Fruit fly (Drosophila melanogaster): ENCODE measurements around the gene CG46270.

Gene CG46270

dm6 chr3R:10428324-10428723 lies at the start of gene CG46270:
CG46270 (minus strand) TSS chr3R:10428424.
- TF ChIP-seq Myc (optimal IDR thresholded peaks at IDR 0.05) (no peak), insv (optimal IDR thresholded peaks at IDR 0.05) (no peak), psq (optimal IDR thresholded peaks at IDR 0.05) (no peak), Sin3A (optimal IDR thresholded peaks at IDR 0.05) (no peak), ttk (optimal IDR thresholded peaks at IDR 0.05) (no peak), h (optimal IDR thresholded peaks at IDR 0.05) (no peak)

- TF ChIP-seq ttk (optimal IDR thresholded peaks at IDR 0.05), result no peak
- TF ChIP-seq h (optimal IDR thresholded peaks at IDR 0.05), result no peak
- no peak for TF ChIP-seq psq (optimal IDR thresholded peaks at IDR 0.05)
These were observed 47.7 kb upstream of the CG46270 start for dm6 chr3R:10475949-10476348.

DNA sequence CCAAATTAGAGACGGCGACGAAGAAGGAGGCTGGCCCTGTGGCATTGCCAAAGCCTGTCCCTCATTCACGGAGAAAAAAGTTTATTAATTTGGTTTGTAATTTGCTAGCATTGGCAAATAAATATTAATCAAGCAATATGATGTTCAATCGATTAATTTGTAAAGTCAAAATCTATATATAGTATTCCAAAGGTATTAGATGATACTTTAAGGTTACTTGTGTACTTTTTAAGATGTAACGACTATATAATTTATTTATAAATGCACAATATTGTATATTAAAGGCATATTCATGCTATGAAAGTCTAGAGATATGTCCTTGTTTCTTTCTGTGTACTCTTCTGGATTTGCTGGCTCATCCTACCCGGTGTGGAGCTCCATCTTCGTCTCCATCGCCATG lies 43.5 kb upstream of the CG46270 start:
- no peak for TF ChIP-seq ttk (optimal IDR thresholded peaks at IDR 0.05)
- no peak for TF ChIP-seq insv (optimal IDR thresholded peaks at IDR 0.05)
- no peak for TF ChIP-seq h (optimal IDR thresholded peaks at IDR 0.05)
- TF ChIP-seq Myc (optimal IDR thresholded peaks at IDR 0.05), result no peak
- TF ChIP-seq psq (optimal IDR thresholded peaks at IDR 0.05), result no peak
- no peak for TF ChIP-seq Sin3A (optimal IDR thresholded peaks at IDR 0.05)

DNA sequence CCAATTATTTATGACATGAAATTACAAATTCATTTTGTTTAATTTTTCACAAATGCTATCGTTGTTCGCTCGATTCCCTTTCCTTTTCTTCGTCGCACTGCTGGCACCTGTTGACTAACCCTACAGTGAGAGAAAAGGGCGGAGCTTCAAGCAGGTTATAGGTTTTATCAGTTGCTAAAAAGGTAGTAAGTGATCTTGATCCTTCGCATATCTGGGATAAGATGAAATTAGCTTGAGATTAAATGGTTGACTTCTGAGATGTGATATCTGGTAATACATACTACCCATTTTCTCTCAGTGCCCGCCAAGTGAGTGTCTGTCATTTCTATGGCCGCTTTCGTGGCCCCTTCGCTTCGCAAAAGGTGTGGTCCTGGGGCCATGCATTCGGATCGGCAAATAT lies 40.0 kb upstream of the CG46270 start:
- no peak for TF ChIP-seq ttk (optimal IDR thresholded peaks at IDR 0.05)
- no peak for TF ChIP-seq insv (optimal IDR thresholded peaks at IDR 0.05)
- TF ChIP-seq Sin3A (optimal IDR thresholded peaks at IDR 0.05), result no peak
- no peak for TF ChIP-seq psq (optimal IDR thresholded peaks at IDR 0.05)

- TF ChIP-seq Sin3A (optimal IDR thresholded peaks at IDR 0.05) (no peak), ttk (optimal IDR thresholded peaks at IDR 0.05) (no peak), insv (optimal IDR thresholded peaks at IDR 0.05) (no peak)
These were observed 38.1 kb upstream of the CG46270 start for dm6 chr3R:10466299-10466698.

DNA sequence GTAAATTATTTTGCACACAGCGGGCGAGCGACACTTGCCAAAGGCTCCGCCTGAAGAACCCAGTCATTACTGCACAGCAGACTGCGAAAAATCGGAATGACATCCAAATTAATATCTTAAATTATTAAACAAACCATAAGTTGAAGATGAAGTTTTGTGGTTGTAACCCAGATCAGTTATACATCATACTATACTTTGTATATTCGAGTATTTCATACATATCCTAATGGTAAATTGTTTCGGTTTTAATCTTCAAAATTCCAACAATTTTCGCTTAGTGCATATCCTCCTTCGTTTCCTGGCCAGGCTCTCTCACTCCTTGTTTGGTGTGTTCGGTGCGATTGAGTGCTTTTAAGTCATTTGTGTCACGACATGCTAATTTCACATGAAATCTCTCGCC lies 35.3 kb upstream of the CG46270 start:
- TF ChIP-seq insv (optimal IDR thresholded peaks at IDR 0.05) (no peak), Myc (optimal IDR thresholded peaks at IDR 0.05) (no peak), ttk (optimal IDR thresholded peaks at IDR 0.05) (no peak), h (optimal IDR thresholded peaks at IDR 0.05) (no peak), Sin3A (optimal IDR thresholded peaks at IDR 0.05) (no peak), psq (optimal IDR thresholded peaks at IDR 0.05) (no peak)

DNA sequence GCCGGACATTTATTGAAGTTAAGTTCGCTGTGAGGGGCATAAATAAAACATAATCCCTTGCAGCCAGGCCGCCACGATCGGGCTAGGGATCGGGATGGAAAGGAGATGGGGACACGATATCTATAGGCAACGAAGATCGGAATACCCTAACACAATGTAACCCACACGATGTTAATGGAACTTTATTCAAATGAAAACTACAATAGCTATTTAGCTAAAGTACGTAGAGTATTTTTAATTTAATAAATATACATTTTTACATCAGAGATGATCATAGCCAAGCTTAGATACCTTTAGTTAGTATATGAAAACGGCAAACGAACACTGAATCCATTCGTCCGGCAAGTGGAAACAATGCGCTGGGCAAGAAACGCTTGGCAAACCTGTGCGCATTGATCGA lies 26.7 kb upstream of the CG46270 start:
- TF ChIP-seq h (optimal IDR thresholded peaks at IDR 0.05), result no peak
- TF ChIP-seq Myc (optimal IDR thresholded peaks at IDR 0.05), result no peak
- no peak for TF ChIP-seq insv (optimal IDR thresholded peaks at IDR 0.05)
- no peak for TF ChIP-seq psq (optimal IDR thresholded peaks at IDR 0.05)
- TF ChIP-seq ttk (optimal IDR thresholded peaks at IDR 0.05), result no peak
- TF ChIP-seq Sin3A (optimal IDR thresholded peaks at IDR 0.05), result no peak

dm6 chr3R:10448957-10449356 lies 20.7 kb upstream of the CG46270 start:
- TF ChIP-seq Myc (optimal IDR thresholded peaks at IDR 0.05) (no peak), h (optimal IDR thresholded peaks at IDR 0.05) (no peak), insv (optimal IDR thresholded peaks at IDR 0.05) (no peak), Sin3A (optimal IDR thresholded peaks at IDR 0.05) (no peak), ttk (optimal IDR thresholded peaks at IDR 0.05) (no peak), psq (optimal IDR thresholded peaks at IDR 0.05) (no peak)

- TF ChIP-seq insv (optimal IDR thresholded peaks at IDR 0.05), result no peak
- no peak for TF ChIP-seq h (optimal IDR thresholded peaks at IDR 0.05)
- TF ChIP-seq ttk (optimal IDR thresholded peaks at IDR 0.05), result no peak
- TF ChIP-seq Sin3A (optimal IDR thresholded peaks at IDR 0.05), result no peak
- TF ChIP-seq psq (optimal IDR thresholded peaks at IDR 0.05), result no peak
- TF ChIP-seq Myc (optimal IDR thresholded peaks at IDR 0.05), result no peak
These were observed 8.8 kb upstream of the CG46270 start for dm6 chr3R:10436989-10437388.

- TF ChIP-seq h (optimal IDR thresholded peaks at IDR 0.05) (no peak), Sin3A (optimal IDR thresholded peaks at IDR 0.05) (no peak), psq (optimal IDR thresholded peaks at IDR 0.05) (no peak), Myc (optimal IDR thresholded peaks at IDR 0.05) (no peak), ttk (optimal IDR thresholded peaks at IDR 0.05) (no peak), insv (optimal IDR thresholded peaks at IDR 0.05) (no peak)
These were observed 6.3 kb upstream of the CG46270 start, which contains the start of gene Cyp12e1 for dm6 chr3R:10434489-10434888. Cyp12e1 (plus strand) TSS chr3R:10434789.

- TF ChIP-seq Sin3A (optimal IDR thresholded peaks at IDR 0.05) (no peak), insv (optimal IDR thresholded peaks at IDR 0.05) (no peak), psq (optimal IDR thresholded peaks at IDR 0.05) (no peak), h (optimal IDR thresholded peaks at IDR 0.05) (no peak), Myc (optimal IDR thresholded peaks at IDR 0.05) (no peak), ttk (optimal IDR thresholded peaks at IDR 0.05) (no peak)
These were observed 5.3 kb upstream of the CG46270 start for dm6 chr3R:10433408-10433980.

dm6 chr3R:10431089-10431488 lies 2.9 kb upstream of the CG46270 start:
- TF ChIP-seq ttk (optimal IDR thresholded peaks at IDR 0.05) (no peak), Myc (optimal IDR thresholded peaks at IDR 0.05) (no peak), h (optimal IDR thresholded peaks at IDR 0.05) (no peak), insv (optimal IDR thresholded peaks at IDR 0.05) (no peak), psq (optimal IDR thresholded peaks at IDR 0.05) (no peak), Sin3A (optimal IDR thresholded peaks at IDR 0.05) (no peak)

dm6 chr3R:10421167-10421566 lies 7.1 kb downstream of the CG46270 start:
- TF ChIP-seq Myc (optimal IDR thresholded peaks at IDR 0.05), result no peak
- no peak for TF ChIP-seq psq (optimal IDR thresholded peaks at IDR 0.05)
- TF ChIP-seq h (optimal IDR thresholded peaks at IDR 0.05), result no peak
- no peak for TF ChIP-seq Sin3A (optimal IDR thresholded peaks at IDR 0.05)
- no peak for TF ChIP-seq ttk (optimal IDR thresholded peaks at IDR 0.05)
- TF ChIP-seq insv (optimal IDR thresholded peaks at IDR 0.05), result no peak
